Fruit fly (Drosophila melanogaster) whole organism, embryonic: ENCODE results near the gene mRpS26.

Experiments
- CG11695 ChIP-seq: fragments of 200-800 bp; sonication (Bioruptor generic); IDR thresholded peaks from 3 replicates; pipeline ENCODE4 v1.3.6; 2022; ENCODE audit warnings: missing biosample characterization, missing genetic modification characterization
- CG15011 ChIP-seq: fragments of 200-800 bp; sonication (Bioruptor generic); optimal IDR thresholded peaks from 3 replicates; lab custom pipeline; 2018; ENCODE audit warnings: missing biosample characterization, mild to moderate bottlenecking, missing genetic modification characterization
- CG15269 ChIP-seq: fragments of 200-800 bp; sonication (Bioruptor generic); optimal IDR thresholded peaks from 2 replicates; lab custom pipeline; 2018; ENCODE audit warnings: missing biosample characterization, mild to moderate bottlenecking, missing genetic modification characterization, moderate library complexity
- CG15696 ChIP-seq: fragments of 200-800 bp; sonication (Bioruptor generic); optimal IDR thresholded peaks from 2 replicates; lab custom pipeline; 2019; ENCODE audit warnings: missing biosample characterization, mild to moderate bottlenecking, missing genetic modification characterization, moderate library complexity
- CG1647 ChIP-seq: fragments of 200-800 bp; sonication (Bioruptor generic); optimal IDR thresholded peaks from 3 replicates; lab custom pipeline; 2016; ENCODE audit warnings: missing biosample characterization, missing genetic modification characterization
- CG1792 ChIP-seq: fragments of 200-800 bp; sonication (Bioruptor generic); optimal IDR thresholded peaks from 2 replicates; lab custom pipeline; 2016; ENCODE audit warnings: missing biosample characterization, missing genetic modification characterization
- CG2129 ChIP-seq: fragments of 200-800 bp; sonication (Bioruptor generic); IDR thresholded peaks from 2 replicates; pipeline ENCODE4 v1.3.6; 2022; ENCODE audit warnings: missing biosample characterization, missing genetic modification characterization; ENCODE audit not compliant: partially characterized antibody
- CG2202 ChIP-seq: fragments of 200-800 bp; sonication (Bioruptor generic); optimal IDR thresholded peaks from 2 replicates; lab custom pipeline; 2018; ENCODE audit warnings: missing biosample characterization, mild to moderate bottlenecking, missing genetic modification characterization
- CG2889 ChIP-seq: fragments of 200-800 bp; sonication (Bioruptor generic); IDR thresholded peaks from 3 replicates; pipeline ENCODE4 v1.3.6; 2022; ENCODE audit warnings: missing biosample characterization, missing genetic modification characterization
- CG34422 ChIP-seq: fragments of 200-800 bp; sonication (Bioruptor generic); IDR thresholded peaks from 3 replicates; pipeline ENCODE4 v1.3.6; 2022; ENCODE audit warnings: missing biosample characterization, missing genetic modification characterization
- CG3995 ChIP-seq: fragments of 200-800 bp; sonication (Bioruptor generic); optimal IDR thresholded peaks from 3 replicates; lab custom pipeline; 2016; ENCODE audit warnings: missing biosample characterization, missing genetic modification characterization
- CG4707 ChIP-seq: fragments of 200-800 bp; sonication (Bioruptor generic); optimal IDR thresholded peaks from 2 replicates; lab custom pipeline; 2018; ENCODE audit warnings: missing biosample characterization, mild to moderate bottlenecking, missing genetic modification characterization, moderate library complexity
- CG6854 ChIP-seq: fragments of 200-800 bp; sonication (Bioruptor generic); optimal IDR thresholded peaks from 3 replicates; lab custom pipeline; 2017; ENCODE audit warnings: missing biosample characterization, mild to moderate bottlenecking, missing genetic modification characterization
- CG7372 ChIP-seq: fragments of 200-800 bp; sonication (Bioruptor generic); IDR thresholded peaks from 2 replicates; pipeline ENCODE4 v1.3.6; 2022; ENCODE audit warnings: missing biosample characterization, missing genetic modification characterization
- CG7839 ChIP-seq: fragments of 200-800 bp; sonication (Bioruptor generic); optimal IDR thresholded peaks from 3 replicates; lab custom pipeline; 2018; ENCODE audit warnings: missing biosample characterization, mild to moderate bottlenecking, missing genetic modification characterization, moderate library complexity
- CG8944 ChIP-seq: fragments of 200-800 bp; sonication (Bioruptor generic); optimal IDR thresholded peaks from 3 replicates; lab custom pipeline; 2016; ENCODE audit warnings: missing biosample characterization, missing genetic modification characterization
- CG9437 ChIP-seq: fragments of 200-800 bp; sonication (Bioruptor generic); optimal IDR thresholded peaks from 2 replicates; lab custom pipeline; 2018; ENCODE audit warnings: missing biosample characterization, mild to moderate bottlenecking, missing genetic modification characterization
- CG9932 ChIP-seq: fragments of 200-800 bp; sonication (Bioruptor generic); IDR thresholded peaks from 2 replicates; pipeline ENCODE4 v1.3.6; 2022; ENCODE audit warnings: missing biosample characterization, missing genetic modification characterization
- CHES-1-like ChIP-seq: fragments of 200-800 bp; sonication (Bioruptor generic); optimal IDR thresholded peaks from 2 replicates; lab custom pipeline; 2016; ENCODE audit warnings: missing biosample characterization, missing genetic modification characterization
- Chrac-16 ChIP-seq: fragments of 200-800 bp; sonication (Bioruptor generic); optimal IDR thresholded peaks from 3 replicates; lab custom pipeline; 2016; ENCODE audit warnings: missing biosample characterization, missing genetic modification characterization
- Dbx ChIP-seq: fragments of 200-800 bp; sonication (Bioruptor generic); IDR thresholded peaks from 3 replicates; pipeline ENCODE4 v1.3.6; 2022; ENCODE audit warnings: missing biosample characterization, missing genetic modification characterization
- Eip74EF ChIP-seq, 2 experiments: fragments of 200-800 bp in 1 of 2; fragments of >200 bp in 1 of 2; sonication (Bioruptor generic) in 1 of 2; optimal IDR thresholded peaks; 2 replicates each; lab custom pipeline; 2017 to 2019; ENCODE audit warnings: missing biosample characterization in 2 of 2, missing genetic modification characterization in 2 of 2, mild to moderate bottlenecking in 1 of 2, moderate library complexity in 1 of 2
- HLH3B ChIP-seq: fragments of 200-800 bp; sonication (Bioruptor generic); IDR thresholded peaks from 2 replicates; pipeline ENCODE4 v1.3.6; 2022; ENCODE audit warnings: missing biosample characterization, missing genetic modification characterization
- Hey ChIP-seq: fragments of 200-800 bp; sonication (Bioruptor generic); optimal IDR thresholded peaks from 3 replicates; lab custom pipeline; 2018; ENCODE audit warnings: missing biosample characterization, mild to moderate bottlenecking, missing genetic modification characterization
- NC2β ChIP-seq: fragments of 200-800 bp; sonication (Bioruptor generic); optimal IDR thresholded peaks from 2 replicates; lab custom pipeline; 2016; ENCODE audit warnings: missing biosample characterization, missing genetic modification characterization
- NFAT ChIP-seq: fragments of 200-800 bp; sonication (Bioruptor generic); IDR thresholded peaks from 2 replicates; pipeline ENCODE4 v1.3.6; 2022; ENCODE audit warnings: missing biosample characterization, missing genetic modification characterization
- Nf-YA ChIP-seq: fragments of 200-800 bp; sonication (Bioruptor generic); IDR thresholded peaks from 2 replicates; pipeline ENCODE4 v1.3.6; 2022; ENCODE audit warnings: missing biosample characterization, missing genetic modification characterization
- Rfx ChIP-seq: fragments of 200-800 bp; sonication (Bioruptor generic); IDR thresholded peaks from 2 replicates; pipeline ENCODE4 v1.3.6; 2022; ENCODE audit warnings: missing biosample characterization, missing genetic modification characterization
- Rx ChIP-seq: fragments of 200-800 bp; sonication (Bioruptor generic); IDR thresholded peaks from 2 replicates; pipeline ENCODE4 v1.3.6; 2022; ENCODE audit warnings: missing biosample characterization, missing genetic modification characterization
- Sox102F ChIP-seq: fragments of 200-800 bp; sonication (Bioruptor generic); optimal IDR thresholded peaks from 2 replicates; lab custom pipeline; 2018; ENCODE audit warnings: missing biosample characterization, mild to moderate bottlenecking, missing genetic modification characterization, moderate library complexity
- Ssrp ChIP-seq: fragments of 200-800 bp; sonication (Bioruptor generic); optimal IDR thresholded peaks from 2 replicates; lab custom pipeline; 2018; ENCODE audit warnings: missing biosample characterization, mild to moderate bottlenecking, missing genetic modification characterization, moderate library complexity
- Trl ChIP-seq, 3 experiments: fragments of >200 bp in 2 of 3; fragments of 200-800 bp in 1 of 3; sonication (Bioruptor generic) in 1 of 3; optimal IDR thresholded peaks; 2 replicates in 1 of 3; 3 replicates in 2 of 3; lab custom pipeline; 2016 to 2017; ENCODE audit warnings: missing biosample characterization in 1 of 3, missing genetic modification characterization in 1 of 3
- bsh ChIP-seq, 2 experiments: fragments of 200-800 bp; sonication (Bioruptor generic); optimal IDR thresholded peaks; 2 replicates each; lab custom pipeline; 2017 to 2018; ENCODE audit warnings: mild to moderate bottlenecking in 2 of 2, missing biosample characterization in 2 of 2, missing genetic modification characterization in 2 of 2, moderate library complexity in 1 of 2
- cad ChIP-seq: fragments of >200 bp; optimal IDR thresholded peaks from 2 replicates; lab custom pipeline; 2017; ENCODE audit warnings: missing biosample characterization, missing genetic modification characterization
- croc ChIP-seq: fragments of 200-800 bp; sonication (Bioruptor generic); conservative IDR thresholded peaks from 3 replicates; pipeline ENCODE4 v1.3.6; 2022; ENCODE audit warnings: missing biosample characterization, missing genetic modification characterization
- crp ChIP-seq, 2 experiments: fragments of 200-800 bp; sonication (Bioruptor generic); optimal IDR thresholded peaks; 2 replicates in 1 of 2; 3 replicates in 1 of 2; lab custom pipeline; 2017; ENCODE audit warnings: missing biosample characterization in 2 of 2, missing genetic modification characterization in 2 of 2, mild to moderate bottlenecking in 1 of 2, moderate library complexity in 1 of 2
- dan ChIP-seq: fragments of 200-800 bp; sonication (Bioruptor generic); IDR thresholded peaks from 2 replicates; pipeline ENCODE4 v1.3.6; 2022; ENCODE audit warnings: missing biosample characterization, missing genetic modification characterization
- gem ChIP-seq: fragments of 200-800 bp; sonication (Bioruptor generic); optimal IDR thresholded peaks from 2 replicates; lab custom pipeline; 2019; ENCODE audit warnings: missing biosample characterization, mild to moderate bottlenecking, missing genetic modification characterization, moderate library complexity
- ham ChIP-seq: fragments of 200-800 bp; sonication (Bioruptor generic); IDR thresholded peaks from 2 replicates; pipeline ENCODE4 v1.3.6; 2022; ENCODE audit warnings: missing biosample characterization, missing genetic modification characterization
- hb ChIP-seq: fragments of 200-800 bp; sonication (Bioruptor generic); IDR thresholded peaks from 3 replicates; pipeline ENCODE4 v1.3.6; 2022; ENCODE audit warnings: missing biosample characterization, missing genetic modification characterization; ENCODE audit not compliant: partially characterized antibody
- pan ChIP-seq, 4 experiments: fragments of >200 bp in 3 of 4; fragments of 200-800 bp in 1 of 4; sonication (Bioruptor generic) in 1 of 4; optimal IDR thresholded peaks in 3 of 4; IDR thresholded peaks in 1 of 4; 2 replicates each; pipeline versions ENCODE4 v1.3.6 to Lab custom; 2017 to 2022; ENCODE audit warnings: missing biosample characterization in 2 of 4, missing genetic modification characterization in 2 of 4, mixed read lengths in 1 of 4
- pho ChIP-seq: fragments of 200-800 bp; sonication (Bioruptor generic); optimal IDR thresholded peaks from 2 replicates; lab custom pipeline; 2016; ENCODE audit warnings: missing biosample characterization, missing genetic modification characterization
- pros ChIP-seq: fragments of 200-800 bp; sonication (Bioruptor generic); optimal IDR thresholded peaks from 3 replicates; lab custom pipeline; 2019; ENCODE audit warnings: missing biosample characterization, mild to moderate bottlenecking, missing genetic modification characterization, moderate library complexity
- psq ChIP-seq: fragments of 200-800 bp; sonication (Bioruptor generic); optimal IDR thresholded peaks from 2 replicates; lab custom pipeline; 2017; ENCODE audit warnings: missing biosample characterization, missing genetic modification characterization
- run ChIP-seq: fragments of 200-800 bp; sonication (Bioruptor generic); optimal IDR thresholded peaks from 3 replicates; lab custom pipeline; 2018; ENCODE audit warnings: missing biosample characterization, mild to moderate bottlenecking, missing genetic modification characterization
- slou ChIP-seq: fragments of 200-800 bp; sonication (Bioruptor generic); optimal IDR thresholded peaks from 3 replicates; lab custom pipeline; 2016; ENCODE audit warnings: missing biosample characterization, missing genetic modification characterization
- sug ChIP-seq: fragments of 200-800 bp; optimal IDR thresholded peaks from 2 replicates; lab custom pipeline; 2019; ENCODE audit warnings: missing biosample characterization, mild to moderate bottlenecking, missing genetic modification characterization, moderate library complexity
- tgo ChIP-seq: fragments of 200-800 bp; sonication (Bioruptor generic); IDR thresholded peaks from 3 replicates; pipeline ENCODE4 v1.3.6; 2022; ENCODE audit warnings: missing biosample characterization, missing genetic modification characterization
- unc-4 ChIP-seq: fragments of 200-800 bp; sonication (Bioruptor generic); IDR thresholded peaks from 2 replicates; pipeline ENCODE4 v1.3.6; 2022; ENCODE audit warnings: missing biosample characterization, missing genetic modification characterization; ENCODE audit not compliant: partially characterized antibody
- zen2 ChIP-seq: fragments of 200-800 bp; sonication (Bioruptor generic); IDR thresholded peaks from 3 replicates; pipeline ENCODE4 v1.3.6; 2022; ENCODE audit warnings: missing biosample characterization, missing genetic modification characterization; ENCODE audit not compliant: partially characterized antibody

The mRpS26 gene

DNA sequence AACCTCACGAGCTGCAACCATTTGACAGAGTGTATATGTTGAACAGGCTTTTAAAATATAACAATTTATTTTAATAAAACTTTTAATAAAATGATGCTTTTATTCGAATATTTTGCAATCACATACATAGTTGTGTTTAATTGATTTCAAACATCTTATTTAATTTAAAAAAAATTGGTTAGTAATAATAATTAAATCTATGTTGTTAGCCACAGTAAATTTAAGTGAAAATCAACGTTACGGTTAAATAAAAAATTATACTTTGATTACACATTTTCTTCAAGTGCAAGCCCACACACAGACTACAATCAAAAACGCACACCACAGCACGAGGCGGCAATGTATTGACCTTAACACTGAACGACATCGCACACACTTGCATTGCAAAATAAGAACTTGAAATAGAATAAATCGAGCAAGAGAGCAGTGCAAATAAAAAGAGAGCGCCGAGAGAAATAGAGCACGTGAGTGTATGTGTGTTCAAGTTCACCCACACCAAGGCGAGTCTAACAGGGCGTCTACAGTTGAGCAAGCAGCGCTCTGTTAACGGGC lies 43.3 kb upstream of the mRpS26 start (continued):
- TF ChIP-seq CG8944 (GFP tag; lab: Kevin White, UChicago): no peak
- TF ChIP-seq CG11695: peak; percentile 47; the same call in 2 of the 3 replicates
- no peak for TF ChIP-seq pho (GFP tag; lab: Kevin White, UChicago)
- no peak for TF ChIP-seq CG15011
- TF ChIP-seq bsh (GFP tag; optimal IDR thresholded peaks at IDR 0.05; lab: Kevin White, UChicago): peak; percentile 49 to 80
- no peak for TF ChIP-seq Chrac-16 (GFP tag; lab: Kevin White, UChicago)
- no peak for TF ChIP-seq sug (tag; lab: Kevin White, UChicago)
- TF ChIP-seq CG1792: no peak
- TF ChIP-seq CG3995 (GFP tag; lab: Kevin White, UChicago): no peak
- TF ChIP-seq hb (GFP tag; lab: Robert Waterston, UW): no peak
- no peak for TF ChIP-seq crp (GFP tag; optimal IDR thresholded peaks at IDR 0.05; lab: Kevin White, UChicago)
- TF ChIP-seq CG15696 (tag; lab: Kevin White, UChicago): no peak
- TF ChIP-seq CG9437 (GFP tag; lab: Kevin White, UChicago): no peak
- TF ChIP-seq CG2889 (GFP tag; lab: Robert Waterston, UW): no peak
- no peak for TF ChIP-seq Hey
- TF ChIP-seq psq (GFP tag; lab: Kevin White, UChicago): peak; percentile 9
- no peak for TF ChIP-seq slou (GFP tag; lab: Kevin White, UChicago)
- no peak for TF ChIP-seq croc (GFP tag; lab: Robert Waterston, UW)
- TF ChIP-seq CG15269 (tag; lab: Kevin White, UChicago): peak; percentile 47
- no peak for TF ChIP-seq unc-4 (GFP tag; lab: Robert Waterston, UW)
- peak; percentile 78 to 84 for TF ChIP-seq Trl (optimal IDR thresholded peaks at IDR 0.05; lab: Kevin White, UChicago)
- TF ChIP-seq Trl (GFP tag; optimal IDR thresholded peaks at IDR 0.05; lab: Kevin White, UChicago): no peak
- TF ChIP-seq CG2202 (tag; lab: Kevin White, UChicago): no peak
- no peak for TF ChIP-seq dan
- no peak for TF ChIP-seq cad (GFP tag; lab: Kevin White, UChicago)
- TF ChIP-seq run: no peak
- peak; percentile 21 for TF ChIP-seq Sox102F
- peak; percentile 50 for TF ChIP-seq CG7839 (tag; lab: Kevin White, UChicago)
- TF ChIP-seq tgo (GFP tag; lab: Robert Waterston, UW): no peak
- no peak for TF ChIP-seq Eip74EF (GFP tag; optimal IDR thresholded peaks at IDR 0.05; lab: Kevin White, UChicago)
- TF ChIP-seq ham (GFP tag; lab: Robert Waterston, UW): no peak
- TF ChIP-seq CG4707 (GFP tag; lab: Kevin White, UChicago): no peak
- TF ChIP-seq CHES-1-like (GFP tag; lab: Kevin White, UChicago): no peak
- TF ChIP-seq pan (optimal IDR thresholded peaks at IDR 0.05; lab: Kevin White, UChicago): no peak
- no peak for TF ChIP-seq pan (GFP tag; optimal IDR thresholded peaks at IDR 0.05 in 1 of 2, IDR thresholded peaks at IDR 0.05 in 1 of 2)
- TF ChIP-seq pros (GFP tag; lab: Kevin White, UChicago): no peak
- no peak for TF ChIP-seq Dbx (GFP tag; lab: Robert Waterston, UW)
- no peak for TF ChIP-seq HLH3B (GFP tag; lab: Robert Waterston, UW)
- no peak for TF ChIP-seq CG2129 (GFP tag; lab: Robert Waterston, UW)
- TF ChIP-seq CG6854 (GFP tag; lab: Kevin White, UChicago): no peak
- TF ChIP-seq NFAT (GFP tag; lab: Robert Waterston, UW): no peak
- TF ChIP-seq NC2β (GFP tag; lab: Kevin White, UChicago): no peak
- no peak; the same call in 1 of the 2 replicates for TF ChIP-seq Rfx (GFP tag; lab: Robert Waterston, UW)
- no peak for TF ChIP-seq Nf-YA (GFP tag; lab: Robert Waterston, UW)
- no peak for TF ChIP-seq CG7372
- TF ChIP-seq zen2 (GFP tag; lab: Robert Waterston, UW): no peak
- no peak for TF ChIP-seq CG9932 (GFP tag; lab: Robert Waterston, UW)
- TF ChIP-seq CG1647 (GFP tag; lab: Kevin White, UChicago): no peak
- TF ChIP-seq Rx (GFP tag; lab: Robert Waterston, UW): no peak
- no peak for TF ChIP-seq CG34422 (GFP tag; lab: Robert Waterston, UW)
- no peak for TF ChIP-seq Ssrp (tag; lab: Kevin White, UChicago)
- TF ChIP-seq gem (tag; lab: Kevin White, UChicago): peak; percentile 74
